Fruit fly (Drosophila melanogaster): ENCODE data around the gene PolA2.

Gene PolA2

dm6 chr3R:27245401-27245757 lies 6.4 kb downstream of the PolA2 start (continued):
- TF ChIP-seq Dref (GFP tag; IDR thresholded peaks at IDR 0.05) (no peak), abd-A (tag; optimal IDR thresholded peaks at IDR 0.05) (peak; percentile 26), Nf-YC (tag; optimal IDR thresholded peaks at IDR 0.05) (peak; percentile 50), CG4360 (GFP tag; IDR thresholded peaks at IDR 0.05) (peak; percentile 92), Blimp-1 (GFP tag; optimal IDR thresholded peaks at IDR 0.05) (peak; percentile 8), kay (GFP tag; optimal IDR thresholded peaks at IDR 0.05) (peak; percentile 38), Elba2 (GFP tag; optimal IDR thresholded peaks at IDR 0.05) (peak; percentile 39), ci (GFP tag; IDR thresholded peaks at IDR 0.05) (peak; percentile 52; the same call in 1 of the 3 replicates), yki (optimal IDR thresholded peaks at IDR 0.05) (no peak), crol (GFP tag; IDR thresholded peaks at IDR 0.05) (peak; percentile 73), CG34422 (GFP tag; IDR thresholded peaks at IDR 0.05) (peak; percentile 56; the same call in 2 of the 3 replicates), cg (GFP tag; optimal IDR thresholded peaks at IDR 0.05) (peak; percentile 70), z (GFP tag; IDR thresholded peaks at IDR 0.05) (no peak), jing (GFP tag; optimal IDR thresholded peaks at IDR 0.05) (no peak), CrebB (tag; optimal IDR thresholded peaks at IDR 0.05) (peak; percentile 17), chif (GFP tag; optimal IDR thresholded peaks at IDR 0.05) (peak in 1 of 2 experiments; percentile 17), Nf-YB (GFP tag; optimal IDR thresholded peaks at IDR 0.05) (peak; percentile 27), CG3281 (GFP tag; optimal IDR thresholded peaks at IDR 0.05) (peak; percentile 5), CG17186 (GFP tag; optimal IDR thresholded peaks at IDR 0.05) (peak; percentile 8), CG34376 (GFP tag; optimal IDR thresholded peaks at IDR 0.05) (no peak), CG8478 (optimal IDR thresholded peaks at IDR 0.05) (peak; percentile 91), Myb (GFP tag; optimal IDR thresholded peaks at IDR 0.05) (peak; percentile 47), grau (tag; optimal IDR thresholded peaks at IDR 0.05) (peak; percentile 10), sc (optimal IDR thresholded peaks at IDR 0.05) (no peak), sc (GFP tag; optimal IDR thresholded peaks at IDR 0.05) (no peak), CG10543 (GFP tag; optimal IDR thresholded peaks at IDR 0.05) (peak; percentile 33), Sin3A (optimal IDR thresholded peaks at IDR 0.05) (peak; percentile 0), dmrt99B (tag; optimal IDR thresholded peaks at IDR 0.05) (no peak), ato (GFP tag; IDR thresholded peaks at IDR 0.05; ENCODE audit: partially characterized antibody) (0 out of 2 replicates have a peak, but pooled peaks have one; percentile 4), aop (GFP tag; IDR thresholded peaks at IDR 0.05) (no peak), pros (GFP tag; optimal IDR thresholded peaks at IDR 0.05) (peak; percentile 13)

DNA sequence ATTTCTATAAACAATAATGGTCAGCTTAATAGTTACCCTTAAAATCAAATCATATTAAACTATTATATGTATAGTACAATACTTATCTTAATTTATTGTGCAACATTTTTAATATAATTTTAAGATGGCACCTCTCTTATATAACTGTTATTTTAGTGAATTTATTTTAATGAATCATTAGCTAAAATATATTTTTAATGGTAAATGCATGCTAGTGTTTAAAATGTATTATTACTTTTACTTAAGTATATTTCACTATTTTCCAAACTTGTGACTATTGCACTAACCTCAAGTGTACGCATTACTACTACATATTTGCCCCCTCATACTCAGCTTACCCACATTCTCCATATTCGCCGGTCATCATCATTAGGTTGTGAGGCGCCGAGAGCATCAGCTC lies 7.3 kb downstream of the PolA2 start:
- peak; percentile 67 for TF ChIP-seq slbo (GFP tag; IDR thresholded peaks at IDR 0.05)
- TF ChIP-seq CG3407 (GFP tag; optimal IDR thresholded peaks at IDR 0.05) = peak; percentile 44
- TF ChIP-seq D (optimal IDR thresholded peaks at IDR 0.05) = no peak
- TF ChIP-seq D (GFP tag; optimal IDR thresholded peaks at IDR 0.05) = peak; percentile 72
- peak; percentile 68 for TF ChIP-seq oc (tag; optimal IDR thresholded peaks at IDR 0.05)
- TF ChIP-seq sob (GFP tag; IDR thresholded peaks at IDR 0.05) = peak; percentile 36; the same call in 1 of the 2 replicates
- TF ChIP-seq zen (tag; optimal IDR thresholded peaks at IDR 0.05) = peak; percentile 61
- peak; percentile 64 for TF ChIP-seq scrt (GFP tag; optimal IDR thresholded peaks at IDR 0.05)
- TF ChIP-seq nau (GFP tag; optimal IDR thresholded peaks at IDR 0.05) = no peak
- no peak for TF ChIP-seq CG8478 (optimal IDR thresholded peaks at IDR 0.05)
- TF ChIP-seq gro (GFP tag; optimal IDR thresholded peaks at IDR 0.05) = no peak
- peak; percentile 50 for TF ChIP-seq CG4820 (GFP tag; optimal IDR thresholded peaks at IDR 0.05)
- TF ChIP-seq CG3838 (GFP tag; optimal IDR thresholded peaks at IDR 0.05) = no peak
- peak; percentile 53; the same call in 1 of the 2 replicates for TF ChIP-seq al (GFP tag; IDR thresholded peaks at IDR 0.05)
- peak; percentile 57; the same call in 1 of the 2 replicates for TF ChIP-seq CG32767 (GFP tag; IDR thresholded peaks at IDR 0.05)
- TF ChIP-seq fd102C (GFP tag; optimal IDR thresholded peaks at IDR 0.05) = no peak
- peak; percentile 68 for TF ChIP-seq Hr3 (GFP tag; optimal IDR thresholded peaks at IDR 0.05)
- TF ChIP-seq HLH3B (GFP tag; IDR thresholded peaks at IDR 0.05) = peak; percentile 69
- TF ChIP-seq CG9932 (GFP tag; IDR thresholded peaks at IDR 0.05) = peak; percentile 36; the same call in 1 of the 2 replicates
- no peak for TF ChIP-seq Myb (GFP tag; optimal IDR thresholded peaks at IDR 0.05)
- TF ChIP-seq unc-4 (GFP tag; IDR thresholded peaks at IDR 0.05; ENCODE audit: partially characterized antibody) = no peak
- TF ChIP-seq ham (GFP tag; IDR thresholded peaks at IDR 0.05) = no peak
- peak; percentile 52 for TF ChIP-seq CG12769 (tag; optimal IDR thresholded peaks at IDR 0.05)
- TF ChIP-seq pita (GFP tag; optimal IDR thresholded peaks at IDR 0.05) = no peak
- TF ChIP-seq CG13424 (tag; optimal IDR thresholded peaks at IDR 0.05) = peak; percentile 93

Measured in whole organism, embryonic.